Worm (Caenorhabditis elegans): Measurements from ENCODE around the gene K02E10.4.

K02E10.4 gene

DNA sequence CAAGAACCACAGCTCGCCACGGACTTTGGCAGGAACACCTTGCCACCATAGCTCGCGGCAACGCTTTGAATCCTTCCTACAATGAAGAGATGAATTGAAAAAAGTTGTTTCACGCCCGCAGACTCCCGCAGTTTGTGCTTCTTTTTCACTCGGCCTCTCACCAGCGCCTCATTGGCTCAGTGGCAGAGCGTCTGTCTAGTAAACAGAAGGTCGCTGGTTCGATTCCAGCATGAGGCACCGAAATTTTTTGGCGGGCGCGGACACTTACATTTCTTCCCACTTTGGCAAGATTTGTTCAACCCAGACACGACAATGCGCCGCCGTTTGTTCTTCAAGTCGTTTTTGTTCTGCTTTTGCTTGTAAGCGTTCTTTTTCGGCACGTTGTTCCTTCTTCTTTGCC lies 44.8 kb downstream of the K02E10.4 start (continued):
- TF ChIP-seq lag-1 (GFP tag; IDR thresholded peaks at IDR 0.05) (no peak), egrh-3 (GFP tag; IDR thresholded peaks at IDR 0.05) (peak; percentile 58; the same call in 1 of the 2 replicates), Y53G8AR.9 (GFP tag; conservative IDR thresholded peaks at IDR 0.05) (no peak), lin-40 (tag; optimal IDR thresholded peaks at IDR 0.05) (peak; percentile 33), ztf-6 (GFP tag; IDR thresholded peaks at IDR 0.05) (no peak), ama-1 (optimal IDR thresholded peaks at IDR 0.05) (no peak), ama-1 (GFP tag; optimal IDR thresholded peaks at IDR 0.05) (peak; percentile 3 to 26), F37B4.10 (GFP tag; IDR thresholded peaks at IDR 0.05) (no peak), Y95B8A.8 (GFP tag; IDR thresholded peaks at IDR 0.05) (no peak), tbx-9 (tag; optimal IDR thresholded peaks at IDR 0.05; ENCODE audit: borderline replicate concordance) (no peak), ceh-27 (GFP tag; optimal IDR thresholded peaks at IDR 0.05) (no peak), lsy-27 (tag; optimal IDR thresholded peaks at IDR 0.05; ENCODE audit: borderline replicate concordance, insufficient read depth) (no peak), lin-54 (GFP tag; optimal IDR thresholded peaks at IDR 0.05) (no peak), egl-18 (GFP tag; IDR thresholded peaks at IDR 0.05) (no peak), xnd-1 (tag; optimal IDR thresholded peaks at IDR 0.05) (no peak), bed-1 (GFP tag; IDR thresholded peaks at IDR 0.05) (no peak), attf-5 (GFP tag; optimal IDR thresholded peaks at IDR 0.05) (no peak), Y53F4B.3 (GFP tag; IDR thresholded peaks at IDR 0.05) (no peak), mcd-1 (GFP tag; IDR thresholded peaks at IDR 0.05) (peak; percentile 45; the same call in 1 of the 2 replicates), ets-4 (GFP tag; optimal IDR thresholded peaks at IDR 0.05) (no peak), tlf-1 (GFP tag; optimal IDR thresholded peaks at IDR 0.05) (no peak), nhr-80 (tag; optimal IDR thresholded peaks at IDR 0.05) (no peak), ceh-58 (GFP tag; IDR thresholded peaks at IDR 0.05) (no peak), ztf-28 (GFP tag; IDR thresholded peaks at IDR 0.05) (no peak), ztf-25 (GFP tag; IDR thresholded peaks at IDR 0.05) (no peak), nfya-1 (tag; optimal IDR thresholded peaks at IDR 0.05; ENCODE audit: borderline replicate concordance, insufficient read depth) (no peak), snpc-3.4 (tag; optimal IDR thresholded peaks at IDR 0.05) (no peak), nfyb-1 (GFP tag; IDR thresholded peaks at IDR 0.05) (peak; percentile 81), F10E7.11 (tag; optimal IDR thresholded peaks at IDR 0.05) (no peak), let-607 (tag; optimal IDR thresholded peaks at IDR 0.05) (peak in 1 of 2 experiments; percentile 47), T07F8.4 (tag; optimal IDR thresholded peaks at IDR 0.05) (no peak), B0019.2 (GFP tag; conservative IDR thresholded peaks at IDR 0.05) (no peak), dpff-1 (tag; optimal IDR thresholded peaks at IDR 0.05) (no peak), athp-1 (tag; optimal IDR thresholded peaks at IDR 0.05) (no peak), Y79H2A.3 (GFP tag; conservative IDR thresholded peaks at IDR 0.05) (no peak), pha-4 (tag; optimal IDR thresholded peaks at IDR 0.05) (no peak), rpc-1 (optimal IDR thresholded peaks at IDR 0.05) (peak; percentile 77), rpc-1 (tag; optimal IDR thresholded peaks at IDR 0.05) (peak; percentile 82), unc-62 (GFP tag; optimal IDR thresholded peaks at IDR 0.05) (no peak), F33H1.4 (GFP tag; IDR thresholded peaks at IDR 0.05) (no peak), B0336.3 (GFP tag; IDR thresholded peaks at IDR 0.05) (peak; percentile 33; the same call in 1 of the 2 replicates), atf-7 (tag; optimal IDR thresholded peaks at IDR 0.05) (no peak), nhr-90 (tag; optimal IDR thresholded peaks at IDR 0.05) (peak; percentile 71), lin-26 (GFP tag; IDR thresholded peaks at IDR 0.05) (peak; percentile 78), madf-10 (tag; optimal IDR thresholded peaks at IDR 0.05) (peak; percentile 53), snpc-1.1 (tag; optimal IDR thresholded peaks at IDR 0.05; ENCODE audit: insufficient read depth) (no peak), snpc-1.3 (tag; optimal IDR thresholded peaks at IDR 0.05; ENCODE audit: insufficient read depth) (peak; percentile 31), mel-28 (tag; optimal IDR thresholded peaks at IDR 0.05; ENCODE audit: borderline replicate concordance) (no peak), attf-6 (GFP tag; IDR thresholded peaks at IDR 0.05) (0 out of 2 replicates have a peak, but pooled peaks have one; percentile 26)

Measured in whole organism, young adult.